Worm (Caenorhabditis elegans): Measurements from ENCODE around the gene Y57G11B.6.

Gene Y57G11B.6

ce11 chrIV:14515162-14515561 lies 39.5 kb downstream of the Y57G11B.6 start:
- no peak for TF ChIP-seq him-1 (tag; optimal IDR thresholded peaks at IDR 0.05)

- TF ChIP-seq dao-5 (tag; optimal IDR thresholded peaks at IDR 0.05) (no peak), W03F9.2 (tag; optimal IDR thresholded peaks at IDR 0.05) (no peak), him-1 (tag; optimal IDR thresholded peaks at IDR 0.05) (no peak)
These were observed 42.3 kb downstream of the Y57G11B.6 start, which contains the start of gene Y57G11A.5 for ce11 chrIV:14512405-14512804. Gene Y57G11A.5 (minus strand): TSS chrIV:14512505.

- TF ChIP-seq dao-5 (tag; optimal IDR thresholded peaks at IDR 0.05), result no peak
- no peak for TF ChIP-seq W03F9.2 (tag; optimal IDR thresholded peaks at IDR 0.05)
- no peak for TF ChIP-seq him-1 (tag; optimal IDR thresholded peaks at IDR 0.05)
These were observed 47.7 kb downstream of the Y57G11B.6 start for ce11 chrIV:14506995-14507394.

ce11 chrIV:14506042-14506441 lies 48.6 kb downstream of the Y57G11B.6 start:
- no peak for TF ChIP-seq him-1 (tag; optimal IDR thresholded peaks at IDR 0.05)
- TF ChIP-seq dao-5 (tag; optimal IDR thresholded peaks at IDR 0.05), result no peak
- no peak for TF ChIP-seq W03F9.2 (tag; optimal IDR thresholded peaks at IDR 0.05)

ce11 chrIV:14505066-14505465 lies 49.6 kb downstream of the Y57G11B.6 start, which contains the start of gene tag-273:
Gene tag-273 (minus strand): TSS chrIV:14505166.
- TF ChIP-seq dao-5 (tag; optimal IDR thresholded peaks at IDR 0.05), result no peak
